Fruit fly (Drosophila melanogaster) whole organism, prepupa: ENCODE measurements around the gene CG7483.

Source experiments
- CG10631 ChIP-seq: fragments of 200-800 bp; sonication (Bioruptor generic); optimal IDR thresholded peaks from 2 replicates; lab custom pipeline; 2016; ENCODE audit warnings: missing biosample characterization, missing genetic modification characterization
- CG11762 ChIP-seq: fragments of 200-800 bp; sonication (Bioruptor generic); optimal IDR thresholded peaks from 3 replicates; lab custom pipeline; 2016; ENCODE audit warnings: missing biosample characterization, missing genetic modification characterization; ENCODE audit not compliant: insufficient read depth
- CG1621 ChIP-seq: fragments of 200-800 bp; sonication (Bioruptor generic); optimal IDR thresholded peaks from 3 replicates; lab custom pipeline; 2018; ENCODE audit warnings: missing biosample characterization, mild to moderate bottlenecking, missing genetic modification characterization
- CG16779 ChIP-seq: fragments of 200-800 bp; sonication (Bioruptor generic); optimal IDR thresholded peaks from 3 replicates; lab custom pipeline; 2017; ENCODE audit warnings: missing biosample characterization, mild to moderate bottlenecking, missing genetic modification characterization
- CG3032 ChIP-seq: fragments of 200-800 bp; optimal IDR thresholded peaks from 2 replicates; lab custom pipeline; 2019; ENCODE audit warnings: missing biosample characterization, mild to moderate bottlenecking, missing genetic modification characterization, moderate library complexity
- CG31627 ChIP-seq: fragments of 200-800 bp; sonication (Bioruptor generic); optimal IDR thresholded peaks from 3 replicates; lab custom pipeline; 2016; ENCODE audit warnings: missing biosample characterization, missing genetic modification characterization
- CG32006 ChIP-seq: fragments of 200-800 bp; sonication (Bioruptor generic); optimal IDR thresholded peaks from 3 replicates; lab custom pipeline; 2017; ENCODE audit warnings: missing biosample characterization, mild to moderate bottlenecking, missing genetic modification characterization
- CG3919 ChIP-seq: fragments of 200-800 bp; sonication (Bioruptor generic); optimal IDR thresholded peaks from 3 replicates; lab custom pipeline; 2016; ENCODE audit warnings: missing biosample characterization, missing genetic modification characterization
- CG4318 ChIP-seq: fragments of 200-800 bp; sonication (Bioruptor generic); optimal IDR thresholded peaks from 3 replicates; lab custom pipeline; 2017; ENCODE audit warnings: missing biosample characterization, mild to moderate bottlenecking, missing genetic modification characterization
- CG6163 ChIP-seq: fragments of 200-800 bp; sonication (Bioruptor generic); IDR thresholded peaks from 3 replicates; pipeline ENCODE4 v1.3.6; 2022; ENCODE audit warnings: missing biosample characterization, missing genetic modification characterization
- CG6276 ChIP-seq: fragments of 200-800 bp; sonication (Bioruptor generic); optimal IDR thresholded peaks from 2 replicates; lab custom pipeline; 2017; ENCODE audit warnings: missing biosample characterization, mild to moderate bottlenecking, missing genetic modification characterization
- CG6792 ChIP-seq: fragments of 200-800 bp; sonication (Bioruptor generic); optimal IDR thresholded peaks from 3 replicates; lab custom pipeline; 2016; ENCODE audit warnings: missing biosample characterization, missing genetic modification characterization
- CG6854 ChIP-seq: fragments of 200-800 bp; sonication (Bioruptor generic); optimal IDR thresholded peaks from 2 replicates; lab custom pipeline; 2017; ENCODE audit warnings: missing biosample characterization, mild to moderate bottlenecking, missing genetic modification characterization
- CG8319 ChIP-seq: fragments of 200-800 bp; sonication (Bioruptor generic); optimal IDR thresholded peaks from 3 replicates; lab custom pipeline; 2016; ENCODE audit warnings: missing biosample characterization, missing genetic modification characterization
- Eip78C ChIP-seq: fragments of 200-800 bp; sonication (Bioruptor generic); peaks from one replicate; lab custom pipeline; 2016; ENCODE audit warnings: missing biosample characterization, missing genetic modification characterization
- Eip93F ChIP-seq: fragments of 200-800 bp; sonication (Bioruptor generic); optimal IDR thresholded peaks from 2 replicates; lab custom pipeline; 2016; ENCODE audit warnings: missing biosample characterization, mild to moderate bottlenecking, missing genetic modification characterization
- Ets96B ChIP-seq: fragments of 200-800 bp; optimal IDR thresholded peaks from 2 replicates; lab custom pipeline; 2019; ENCODE audit warnings: missing biosample characterization, mild to moderate bottlenecking, missing genetic modification characterization, moderate library complexity
- Gug ChIP-seq: fragments of 200-800 bp; sonication (Bioruptor generic); IDR thresholded peaks from 2 replicates; pipeline ENCODE4 v1.3.6; 2022; ENCODE audit warnings: missing biosample characterization, missing genetic modification characterization
- Hr38 ChIP-seq: sonication (Bioruptor generic); optimal IDR thresholded peaks from 2 replicates; lab custom pipeline; 2016; ENCODE audit warnings: missing biosample characterization, missing genetic modification characterization
- Hr39 ChIP-seq: fragments of 200-800 bp; sonication (Bioruptor generic); optimal IDR thresholded peaks from 2 replicates; lab custom pipeline; 2016; ENCODE audit warnings: missing biosample characterization, missing genetic modification characterization
- Hr4 ChIP-seq: fragments of 200-800 bp; sonication (Bioruptor generic); optimal IDR thresholded peaks from 3 replicates; lab custom pipeline; 2016; ENCODE audit warnings: missing biosample characterization, missing genetic modification characterization
- Met ChIP-seq: fragments of 200-800 bp; sonication (Bioruptor generic); optimal IDR thresholded peaks from 3 replicates; lab custom pipeline; 2016; ENCODE audit warnings: missing biosample characterization, missing genetic modification characterization
- OdsH ChIP-seq: fragments of 200-800 bp; sonication (Bioruptor generic); optimal IDR thresholded peaks from 3 replicates; lab custom pipeline; 2016; ENCODE audit warnings: missing biosample characterization, missing genetic modification characterization
- Smox ChIP-seq: fragments of 200-800 bp; sonication (Bioruptor generic); optimal IDR thresholded peaks from 3 replicates; lab custom pipeline; 2016; ENCODE audit warnings: missing biosample characterization, missing genetic modification characterization
- Sox14 ChIP-seq: fragments of 200-800 bp; sonication (Bioruptor generic); optimal IDR thresholded peaks from 3 replicates; lab custom pipeline; 2016; ENCODE audit warnings: missing biosample characterization, missing genetic modification characterization
- Sox15 ChIP-seq: fragments of 200-800 bp; sonication (Bioruptor generic); optimal IDR thresholded peaks from 3 replicates; lab custom pipeline; 2016; ENCODE audit warnings: missing biosample characterization, missing genetic modification characterization
- achi ChIP-seq: fragments of 200-800 bp; sonication (Bioruptor generic); optimal IDR thresholded peaks from 3 replicates; lab custom pipeline; 2016; ENCODE audit warnings: missing biosample characterization, missing genetic modification characterization
- acj6 ChIP-seq: fragments of 200-800 bp; sonication (Bioruptor generic); optimal IDR thresholded peaks from 3 replicates; lab custom pipeline; 2016; ENCODE audit warnings: missing biosample characterization, missing genetic modification characterization
- dac ChIP-seq: fragments of 200-800 bp; sonication (Bioruptor generic); optimal IDR thresholded peaks from 2 replicates; lab custom pipeline; 2017; ENCODE audit warnings: missing biosample characterization, mild to moderate bottlenecking, missing genetic modification characterization
- dsx ChIP-seq: fragments of 200-800 bp; optimal IDR thresholded peaks from 3 replicates; lab custom pipeline; 2019; ENCODE audit warnings: missing biosample characterization, mild to moderate bottlenecking, missing genetic modification characterization, moderate library complexity; ENCODE audit not compliant: poor library complexity, severe bottlenecking
- eg ChIP-seq: fragments of 200-800 bp; sonication (Bioruptor generic); IDR thresholded peaks from 3 replicates; pipeline ENCODE4 v1.3.6; 2022; ENCODE audit warnings: missing biosample characterization, missing genetic modification characterization
- esn ChIP-seq: fragments of 200-800 bp; sonication (Bioruptor generic); optimal IDR thresholded peaks from 2 replicates; lab custom pipeline; 2016; ENCODE audit warnings: missing biosample characterization, mild to moderate bottlenecking, missing genetic modification characterization, moderate library complexity
- fd59A ChIP-seq: fragments of 200-800 bp; sonication (Bioruptor generic); optimal IDR thresholded peaks from 2 replicates; lab custom pipeline; 2017; ENCODE audit warnings: missing biosample characterization, mild to moderate bottlenecking, missing genetic modification characterization, missing genetic modification reagents
- fd85E ChIP-seq: fragments of 200-800 bp; sonication (Bioruptor generic); optimal IDR thresholded peaks from 3 replicates; lab custom pipeline; 2016; ENCODE audit warnings: missing biosample characterization, missing genetic modification characterization
- fkh ChIP-seq: fragments of 200-800 bp; sonication (Bioruptor generic); optimal IDR thresholded peaks from 3 replicates; lab custom pipeline; 2017; ENCODE audit warnings: missing biosample characterization, mild to moderate bottlenecking, missing genetic modification characterization, moderate library complexity
- pdm3 ChIP-seq: fragments of 200-800 bp; sonication (Bioruptor generic); optimal IDR thresholded peaks from 3 replicates; lab custom pipeline; 2016; ENCODE audit warnings: missing biosample characterization, missing genetic modification characterization
- spab ChIP-seq: fragments of 200-800 bp; sonication (Bioruptor generic); optimal IDR thresholded peaks from 2 replicates; lab custom pipeline; 2017; ENCODE audit warnings: missing biosample characterization, mild to moderate bottlenecking, missing genetic modification characterization, missing genetic modification reagents
- topi ChIP-seq: fragments of 200-800 bp; sonication (Bioruptor generic); optimal IDR thresholded peaks from 3 replicates; lab custom pipeline; 2016; ENCODE audit warnings: missing biosample characterization, missing genetic modification characterization
- vri ChIP-seq: fragments of 200-800 bp; sonication (Bioruptor generic); optimal IDR thresholded peaks from 3 replicates; lab custom pipeline; 2016; ENCODE audit warnings: missing biosample characterization, mild to moderate bottlenecking, missing genetic modification characterization

Gene CG7483

dm6 chr3R:8282727-8283126 lies 30.3 kb upstream of the CG7483 start (continued):
- TF ChIP-seq achi (GFP tag; lab: Kevin White, UChicago) (no peak), Sox15 (GFP tag; lab: Kevin White, UChicago) (no peak), Smox (GFP tag; lab: Kevin White, UChicago) (peak; percentile 51), CG3919 (GFP tag; lab: Kevin White, UChicago) (no peak), dac (GFP tag; lab: Kevin White, UChicago) (no peak), CG11762 (GFP tag; lab: Kevin White, UChicago) (no peak), fkh (GFP tag; lab: Kevin White, UChicago) (no peak), CG32006 (GFP tag; lab: Kevin White, UChicago) (no peak), vri (GFP tag; lab: Kevin White, UChicago) (peak; percentile 5), CG31627 (GFP tag; lab: Kevin White, UChicago) (peak; percentile 33), CG6163 (no peak), Sox14 (GFP tag; lab: Kevin White, UChicago) (no peak), fd59A (GFP tag; lab: Kevin White, UChicago) (no peak), pdm3 (GFP tag; lab: Kevin White, UChicago) (peak; percentile 0), CG6854 (GFP tag; lab: Kevin White, UChicago) (no peak), Hr38 (GFP tag; lab: Kevin White, UChicago) (no peak), Eip93F (GFP tag; lab: Kevin White, UChicago) (no peak), Ets96B (no peak), acj6 (GFP tag; lab: Kevin White, UChicago) (no peak), Met (peak; percentile 55), esn (GFP tag; lab: Kevin White, UChicago) (peak; percentile 54), CG3032 (no peak), OdsH (GFP tag; lab: Kevin White, UChicago) (no peak), Hr4 (no peak), Hr39 (peak; percentile 54)

dm6 chr3R:8284234-8284633 lies 28.8 kb upstream of the CG7483 start:
- TF ChIP-seq eg (GFP tag; lab: Robert Waterston, UW) (no peak), CG10631 (no peak), Eip93F (GFP tag; lab: Kevin White, UChicago) (no peak), fd85E (no peak), CG16779 (no peak), topi (no peak), spab (GFP tag; lab: Kevin White, UChicago) (no peak), vri (GFP tag; lab: Kevin White, UChicago) (no peak)

dm6 chr3R:8285727-8286344 lies 27.2 kb upstream of the CG7483 start:
- no peak for TF ChIP-seq CG6276 (GFP tag; lab: Kevin White, UChicago)
- TF ChIP-seq Eip78C (GFP tag; lab: Kevin White, UChicago), result no peak
- no peak for TF ChIP-seq pdm3 (GFP tag; lab: Kevin White, UChicago)
- no peak for TF ChIP-seq dsx (GFP tag; lab: Kevin White, UChicago)
- TF ChIP-seq CG8319 (GFP tag; lab: Kevin White, UChicago), result no peak
- TF ChIP-seq Hr38 (GFP tag; lab: Kevin White, UChicago), result no peak
- TF ChIP-seq achi (GFP tag; lab: Kevin White, UChicago), result no peak
- no peak for TF ChIP-seq OdsH (GFP tag; lab: Kevin White, UChicago)
- no peak for TF ChIP-seq CG1621 (tag; lab: Kevin White, UChicago)
- no peak for TF ChIP-seq spab (GFP tag; lab: Kevin White, UChicago)
- no peak for TF ChIP-seq CG6792 (GFP tag; lab: Kevin White, UChicago)
- no peak for TF ChIP-seq Gug (GFP tag; lab: Robert Waterston, UW)
- no peak for TF ChIP-seq CG4318 (GFP tag; lab: Kevin White, UChicago)
- TF ChIP-seq Sox15 (GFP tag; lab: Kevin White, UChicago), result no peak
- no peak for TF ChIP-seq esn (GFP tag; lab: Kevin White, UChicago)
- no peak for TF ChIP-seq acj6 (GFP tag; lab: Kevin White, UChicago)
